Worm (Caenorhabditis elegans) whole organism, L1 larva: Measurements from ENCODE around the gene comt-5.

Source experiments
- lin-13 ChIP-seq: fragments of 150-350 bp; optimal IDR thresholded peaks from 2 replicates; lab custom pipeline; 2014; ENCODE audit warnings: missing biosample characterization, missing genetic modification reagents, missing genetic modification characterization
- snpc-4 ChIP-seq: fragments of 150-350 bp; optimal IDR thresholded peaks from 2 replicates; lab custom pipeline; 2014; ENCODE audit warnings: missing biosample characterization, missing genetic modification characterization
- sup-37 ChIP-seq: fragments of 200-800 bp; sonication (Bioruptor generic); optimal IDR thresholded peaks from 2 replicates; lab custom pipeline; 2018; ENCODE audit warnings: mild to moderate bottlenecking, missing genetic modification characterization, missing compliant biosample characterization

- TF ChIP-seq lin-13 (GFP tag; lab: Kevin White, UChicago) (no peak), sup-37 (GFP tag; lab: Kevin White, UChicago) (no peak), snpc-4 (tag; lab: Kevin White, UChicago) (no peak)
Measured at ce11 chrV:2055765-2056504, 2.5 kb upstream of the comt-5 start.
